Worm (Caenorhabditis elegans): ENCODE data around the gene hpo-6.
"Not testable (repeated sequence)": the region's sequence is repeated elsewhere in the genome, so short reads cannot be mapped to it uniquely, and the experiment has no call there.

DNA sequence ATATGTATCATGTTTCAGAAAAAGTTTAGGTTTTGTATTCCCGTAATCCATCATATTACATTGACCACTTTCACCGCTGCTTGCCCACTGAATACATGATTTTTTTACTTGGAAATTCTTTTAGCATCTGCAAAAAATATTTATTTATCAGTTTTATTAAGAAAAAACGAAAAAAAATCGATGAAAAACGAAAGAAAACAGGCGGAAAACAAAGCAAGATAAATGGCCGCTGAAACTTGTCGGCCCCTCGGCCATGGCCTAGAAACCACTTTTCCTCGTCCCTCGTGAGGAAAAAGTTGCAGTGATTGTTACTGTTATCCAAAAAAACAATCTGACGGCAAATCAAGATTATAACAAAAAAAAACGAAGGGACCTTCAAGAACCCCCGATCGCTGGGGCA is 48.0 kb downstream of the hpo-6 start, which contains the start of gene dsl-3:
- not testable (repeated sequence) for TF ChIP-seq nhr-28, elt-2, nhr-11, mdl-1, egl-27 (tag; optimal IDR thresholded peaks at IDR 0.05)

All from whole organism, L1 larva.